Fruit fly (Drosophila melanogaster): ENCODE data around the gene Swt1.

Gene Swt1

dm6 chrX:18092810-18093222 is 2.5 kb upstream of the Swt1 start, which contains the start of gene RhoGAP16F (continued):
- TF ChIP-seq CG18619 (GFP tag; optimal IDR thresholded peaks at IDR 0.05) (peak; percentile 79), tap (tag; optimal IDR thresholded peaks at IDR 0.05) (peak; percentile 76), CG18764 (GFP tag; optimal IDR thresholded peaks at IDR 0.05) (peak; percentile 72), eve (GFP tag; optimal IDR thresholded peaks at IDR 0.05) (no peak), CG14441 (GFP tag; IDR thresholded peaks at IDR 0.05) (peak; percentile 85), CG9437 (GFP tag; optimal IDR thresholded peaks at IDR 0.05) (peak; percentile 63), unpg (GFP tag; optimal IDR thresholded peaks at IDR 0.05) (peak; percentile 88), CG3281 (GFP tag; optimal IDR thresholded peaks at IDR 0.05) (peak; percentile 83), CG10274 (GFP tag; optimal IDR thresholded peaks at IDR 0.05) (peak; percentile 64), CG17359 (tag; optimal IDR thresholded peaks at IDR 0.05) (peak; percentile 85), tio (GFP tag; optimal IDR thresholded peaks at IDR 0.05) (no peak), repo (GFP tag; optimal IDR thresholded peaks at IDR 0.05) (peak; percentile 64), wek (GFP tag; optimal IDR thresholded peaks at IDR 0.05) (peak; percentile 37), lola (GFP tag; optimal IDR thresholded peaks at IDR 0.05) (peak in 1 of 3 experiments; percentile 78), crp (GFP tag; optimal IDR thresholded peaks at IDR 0.05) (peak in 1 of 2 experiments; percentile 33), CG9932 (GFP tag; IDR thresholded peaks at IDR 0.05) (peak; percentile 90), CG10959 (GFP tag; IDR thresholded peaks at IDR 0.05) (peak; percentile 61), gro (GFP tag; optimal IDR thresholded peaks at IDR 0.05) (peak; percentile 78), toy (GFP tag; IDR thresholded peaks at IDR 0.05) (peak; percentile 47; the same call in 1 of the 2 replicates), so (GFP tag; IDR thresholded peaks at IDR 0.05) (peak; percentile 73; the same call in 1 of the 3 replicates), Ets65A (GFP tag) (peak; percentile 97), CG10209 (GFP tag; optimal IDR thresholded peaks at IDR 0.05) (peak; percentile 86), ase (GFP tag; IDR thresholded peaks at IDR 0.05) (peak; percentile 49; the same call in 2 of the 3 replicates), CG10366 (GFP tag; IDR thresholded peaks at IDR 0.05) (peak; percentile 84), YL-1 (GFP tag; optimal IDR thresholded peaks at IDR 0.05) (peak; percentile 12), Nf-YA (GFP tag; IDR thresholded peaks at IDR 0.05) (peak; percentile 43; the same call in 1 of the 2 replicates), chm (GFP tag; IDR thresholded peaks at IDR 0.05) (peak; percentile 73), Jarid2 (GFP tag; optimal IDR thresholded peaks at IDR 0.05) (peak; percentile 24), CG13894 (tag; optimal IDR thresholded peaks at IDR 0.05) (peak; percentile 80), CG15011 (GFP tag; optimal IDR thresholded peaks at IDR 0.05) (peak; percentile 77), wdn (GFP tag; IDR thresholded peaks at IDR 0.05) (peak; percentile 80), CG4707 (GFP tag; optimal IDR thresholded peaks at IDR 0.05) (peak; percentile 10), pum (GFP tag; optimal IDR thresholded peaks at IDR 0.05) (peak; percentile 76), danr (GFP tag; IDR thresholded peaks at IDR 0.05) (peak; percentile 67), jing (GFP tag; optimal IDR thresholded peaks at IDR 0.05) (peak; percentile 71), ham (GFP tag; IDR thresholded peaks at IDR 0.05) (0 out of 2 replicates have a peak, but pooled peaks have one; percentile 22), dmrt11E (tag; optimal IDR thresholded peaks at IDR 0.05) (peak; percentile 84), CkIIα-i1 (GFP tag; IDR thresholded peaks at IDR 0.05) (peak; percentile 32; the same call in 1 of the 2 replicates), CG14050 (GFP tag; IDR thresholded peaks at IDR 0.05) (peak; percentile 73), row (GFP tag; IDR thresholded peaks at IDR 0.05) (peak; percentile 99), CG12391 (tag; optimal IDR thresholded peaks at IDR 0.05) (peak; percentile 89), CG11696 (GFP tag; IDR thresholded peaks at IDR 0.05) (peak; percentile 44), HHEX (GFP tag; optimal IDR thresholded peaks at IDR 0.05) (peak; percentile 74), ind (GFP tag; optimal IDR thresholded peaks at IDR 0.05) (peak; percentile 89), CG17802 (tag; optimal IDR thresholded peaks at IDR 0.05) (peak; percentile 51), CG16779 (GFP tag; IDR thresholded peaks at IDR 0.05) (0 out of 2 replicates have a peak, but pooled peaks have one; percentile 24), hth (optimal IDR thresholded peaks at IDR 0.05) (no peak), CG9609 (GFP tag; optimal IDR thresholded peaks at IDR 0.05) (peak; percentile 60), shn (GFP tag; optimal IDR thresholded peaks at IDR 0.05) (peak; percentile 66), CG5245 (GFP tag; optimal IDR thresholded peaks at IDR 0.05) (peak; percentile 72), Doc2 (GFP tag; IDR thresholded peaks at IDR 0.05) (no peak)

Measured in whole organism, embryonic.